Fruit fly (Drosophila melanogaster): Measurements from ENCODE around the gene CG43346.

CG43346 gene

DNA sequence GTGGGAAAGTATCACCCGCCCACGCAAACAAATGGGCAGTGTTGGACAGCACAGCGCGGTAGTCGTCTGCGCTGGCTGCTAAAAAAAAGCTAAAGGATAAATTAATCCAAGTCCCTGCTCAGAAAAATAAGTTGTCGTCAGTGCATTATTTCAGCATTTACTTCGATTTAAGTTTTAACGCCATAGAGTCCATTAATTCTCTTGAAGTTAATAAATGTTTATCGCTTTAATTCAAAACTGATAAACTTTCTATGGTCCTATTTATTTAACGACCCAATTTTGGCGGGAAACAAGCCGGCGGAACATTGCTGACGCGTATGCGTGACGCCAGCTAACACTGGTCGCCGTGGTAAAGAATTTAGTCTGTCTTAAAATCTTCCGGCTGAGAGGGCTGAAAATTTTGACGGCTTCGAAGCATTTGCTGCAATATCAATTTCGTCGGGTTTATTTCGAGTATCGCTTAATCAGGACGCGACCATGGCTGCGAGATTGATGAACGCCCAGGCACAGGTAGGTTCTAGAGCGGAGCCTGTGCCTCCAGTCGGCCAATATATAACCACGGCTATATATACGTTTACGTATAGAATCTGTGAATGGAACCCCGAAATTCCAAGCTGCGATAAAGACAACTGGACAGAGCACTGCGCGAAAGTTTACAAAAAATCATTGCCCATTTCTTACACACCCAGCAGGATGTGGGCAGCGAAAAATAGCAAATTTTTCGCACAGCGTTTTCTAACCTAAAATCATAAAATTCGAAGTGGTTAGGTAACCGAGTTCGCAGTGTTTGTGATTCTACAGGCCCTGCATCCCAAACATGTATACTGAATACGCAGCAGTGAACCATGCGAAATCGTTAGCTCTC, at the start of gene CG43346, which contains the start of the genes mAcon1 and CG43345:
TSS of gene CG43346 (minus strand) at position 287 of the 865 bp plus-strand sequence.
TSS of gene mAcon1 (plus strand) at position 276 of the 865 bp plus-strand sequence.
TSS of gene CG43345 (minus strand) at position 287 of the 865 bp plus-strand sequence.
- no peak for TF ChIP-seq psq (optimal IDR thresholded peaks at IDR 0.05)
- TF ChIP-seq Dll (optimal IDR thresholded peaks at IDR 0.05) = no peak
- TF ChIP-seq usp (GFP tag; optimal IDR thresholded peaks at IDR 0.05) = no peak
- TF ChIP-seq EcR (GFP tag; optimal IDR thresholded peaks at IDR 0.05) = no peak
- TF ChIP-seq CG8478 (optimal IDR thresholded peaks at IDR 0.05) = no peak
- TF ChIP-seq pan (optimal IDR thresholded peaks at IDR 0.05) = peak; percentile 53

dm6 chr2L:21214961-21215362, 46.6 kb upstream of the CG43346 start:
- TF ChIP-seq usp (GFP tag; optimal IDR thresholded peaks at IDR 0.05) (no peak), CG8478 (optimal IDR thresholded peaks at IDR 0.05) (no peak), Dll (optimal IDR thresholded peaks at IDR 0.05) (no peak), psq (optimal IDR thresholded peaks at IDR 0.05) (no peak), EcR (GFP tag; optimal IDR thresholded peaks at IDR 0.05) (no peak), pan (optimal IDR thresholded peaks at IDR 0.05) (no peak)

DNA sequence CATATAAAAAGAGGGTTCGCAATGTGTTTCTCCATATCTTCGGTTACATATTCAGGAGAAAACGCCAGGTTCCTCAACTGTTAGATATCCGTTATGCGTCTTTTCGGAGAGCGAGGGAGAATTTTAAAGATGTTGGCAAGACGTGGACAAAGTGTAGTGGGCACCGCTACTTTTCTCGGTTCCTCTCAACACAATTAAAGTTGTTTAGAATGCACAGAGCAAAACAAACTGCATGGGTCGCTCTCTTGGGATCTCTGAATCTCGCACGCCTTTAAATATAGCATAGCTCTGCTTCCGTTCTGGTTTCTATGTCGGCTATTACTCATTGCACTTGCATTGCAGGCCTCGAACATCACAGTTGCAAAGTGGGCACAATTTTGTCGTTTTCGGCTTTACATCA, 37.8 kb upstream of the CG43346 start, which contains the start of gene clumsy:
TSS of gene clumsy (plus strand) at position 301 of the 400 bp plus-strand sequence.
- TF ChIP-seq usp (GFP tag; optimal IDR thresholded peaks at IDR 0.05) (no peak), CG8478 (optimal IDR thresholded peaks at IDR 0.05) (no peak), psq (optimal IDR thresholded peaks at IDR 0.05) (no peak), pan (optimal IDR thresholded peaks at IDR 0.05) (no peak)

dm6 chr2L:21202702-21203101, 34.3 kb upstream of the CG43346 start, which contains the start of gene CG31988:
TSS of gene CG31988 (minus strand) at chr2L:21202802.
- TF ChIP-seq psq (optimal IDR thresholded peaks at IDR 0.05) (no peak), CG8478 (optimal IDR thresholded peaks at IDR 0.05) (no peak), pan (optimal IDR thresholded peaks at IDR 0.05) (no peak), EcR (GFP tag; optimal IDR thresholded peaks at IDR 0.05) (no peak), usp (GFP tag; optimal IDR thresholded peaks at IDR 0.05) (no peak), Dll (optimal IDR thresholded peaks at IDR 0.05) (no peak)

dm6 chr2L:21200275-21200674, 31.9 kb upstream of the CG43346 start, which contains the start of gene CG31624:
TSS of gene CG31624 (minus strand) at chr2L:21200375.
- no peak for TF ChIP-seq EcR (GFP tag; optimal IDR thresholded peaks at IDR 0.05)
- TF ChIP-seq CG8478 (optimal IDR thresholded peaks at IDR 0.05) = no peak
- TF ChIP-seq usp (GFP tag; optimal IDR thresholded peaks at IDR 0.05) = no peak
- TF ChIP-seq Dll (optimal IDR thresholded peaks at IDR 0.05) = no peak
- no peak for TF ChIP-seq psq (optimal IDR thresholded peaks at IDR 0.05)
- no peak for TF ChIP-seq pan (optimal IDR thresholded peaks at IDR 0.05)

DNA sequence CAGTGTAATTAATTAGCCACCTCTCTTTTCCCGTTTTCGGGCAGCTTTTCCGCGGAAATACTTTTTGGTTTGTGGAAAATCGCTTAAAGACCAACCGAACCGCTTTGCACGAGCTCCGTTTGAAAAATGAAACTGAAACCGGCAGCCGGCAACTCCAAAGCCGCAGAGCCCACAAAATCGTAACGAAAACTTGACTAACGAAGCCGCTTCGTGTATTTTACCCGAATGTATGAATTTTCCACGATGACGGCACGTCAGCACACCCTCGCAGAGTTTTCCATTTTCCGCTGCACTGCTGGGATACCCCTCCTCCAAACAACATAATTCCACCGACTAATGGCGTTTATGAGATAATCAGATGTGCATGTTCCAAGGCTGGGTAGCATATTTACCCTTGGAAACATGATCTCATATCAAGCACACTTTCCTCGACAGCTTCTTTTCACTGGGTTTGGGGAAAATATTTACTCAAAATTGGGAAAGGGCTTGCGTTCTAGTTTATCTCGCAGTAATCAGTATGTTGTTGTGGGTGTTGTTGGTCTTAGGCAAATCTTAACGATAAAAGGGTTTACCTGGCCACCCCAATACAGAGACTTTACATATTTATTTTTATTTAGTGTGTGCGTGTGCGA, 30.4 kb upstream of the CG43346 start, which contains the start of gene Ret:
TSS of gene Ret (minus strand) at position 130 of the 632 bp plus-strand sequence.
- TF ChIP-seq EcR (GFP tag; optimal IDR thresholded peaks at IDR 0.05) (no peak), usp (GFP tag; optimal IDR thresholded peaks at IDR 0.05) (no peak), pan (optimal IDR thresholded peaks at IDR 0.05) (no peak), psq (optimal IDR thresholded peaks at IDR 0.05) (no peak), Dll (optimal IDR thresholded peaks at IDR 0.05) (no peak), CG8478 (optimal IDR thresholded peaks at IDR 0.05) (no peak)

- TF ChIP-seq EcR (GFP tag; optimal IDR thresholded peaks at IDR 0.05) (no peak), Dll (optimal IDR thresholded peaks at IDR 0.05) (no peak), pan (optimal IDR thresholded peaks at IDR 0.05) (no peak), CG8478 (optimal IDR thresholded peaks at IDR 0.05) (no peak), psq (optimal IDR thresholded peaks at IDR 0.05) (no peak), usp (GFP tag; optimal IDR thresholded peaks at IDR 0.05) (no peak)
These were observed 28.8 kb upstream of the CG43346 start for dm6 chr2L:21197178-21197577.

dm6 chr2L:21196511-21196910, 28.1 kb upstream of the CG43346 start:
- TF ChIP-seq EcR (GFP tag; optimal IDR thresholded peaks at IDR 0.05) (no peak), psq (optimal IDR thresholded peaks at IDR 0.05) (no peak), CG8478 (optimal IDR thresholded peaks at IDR 0.05) (no peak), pan (optimal IDR thresholded peaks at IDR 0.05) (no peak)

DNA sequence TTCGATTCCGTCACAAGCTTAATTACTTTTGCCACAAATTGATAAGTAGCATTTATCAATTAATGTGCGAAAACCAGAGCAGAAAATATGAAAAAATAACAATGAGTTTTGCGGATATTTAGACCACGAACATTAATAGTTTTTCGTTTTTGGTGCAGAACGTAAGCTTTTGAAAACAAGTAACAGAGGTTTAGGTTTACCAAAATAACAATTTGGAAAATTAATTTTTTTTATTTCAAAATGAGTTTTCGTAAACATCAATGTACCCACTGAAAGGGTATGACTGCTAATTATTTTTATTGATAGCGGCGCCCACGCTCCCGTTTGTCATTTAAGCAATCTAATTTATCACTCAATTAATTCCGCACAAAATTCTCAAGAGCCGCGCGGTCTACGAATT, 26.9 kb upstream of the CG43346 start:
- TF ChIP-seq psq (optimal IDR thresholded peaks at IDR 0.05) (no peak), CG8478 (optimal IDR thresholded peaks at IDR 0.05) (no peak), pan (optimal IDR thresholded peaks at IDR 0.05) (no peak), EcR (GFP tag; optimal IDR thresholded peaks at IDR 0.05) (no peak), usp (GFP tag; optimal IDR thresholded peaks at IDR 0.05) (no peak), Dll (optimal IDR thresholded peaks at IDR 0.05) (no peak)

dm6 chr2L:21189273-21189781, 20.9 kb upstream of the CG43346 start:
- TF ChIP-seq CG8478 (optimal IDR thresholded peaks at IDR 0.05) (no peak), usp (GFP tag; optimal IDR thresholded peaks at IDR 0.05) (no peak), Dll (optimal IDR thresholded peaks at IDR 0.05) (no peak), psq (optimal IDR thresholded peaks at IDR 0.05) (no peak), pan (optimal IDR thresholded peaks at IDR 0.05) (no peak), EcR (GFP tag; optimal IDR thresholded peaks at IDR 0.05) (no peak)

dm6 chr2L:21187753-21188152, 19.4 kb upstream of the CG43346 start:
- TF ChIP-seq EcR (GFP tag; optimal IDR thresholded peaks at IDR 0.05) (no peak), CG8478 (optimal IDR thresholded peaks at IDR 0.05) (no peak), pan (optimal IDR thresholded peaks at IDR 0.05) (no peak), usp (GFP tag; optimal IDR thresholded peaks at IDR 0.05) (no peak), psq (optimal IDR thresholded peaks at IDR 0.05) (no peak), Dll (optimal IDR thresholded peaks at IDR 0.05) (no peak)

All from whole organism.